Worm (Caenorhabditis elegans): ENCODE measurements around the gene fat-5.

fat-5 gene

ce11 chrV:17724704-17725103 lies at the start of gene fat-5:
Gene fat-5 (plus strand): TSS chrV:17725004.
- TF ChIP-seq somi-1 (GFP tag; optimal IDR thresholded peaks at IDR 0.05) (no peak), him-1 (tag; optimal IDR thresholded peaks at IDR 0.05) (no peak)

ce11 chrV:17676553-17676952 lies 48.3 kb upstream of the fat-5 start, which contains the start of gene str-92:
Gene str-92 (minus strand): TSS chrV:17676653.
- TF ChIP-seq hsf-1 (GFP tag; IDR thresholded peaks at IDR 0.05): no peak
- no peak for TF ChIP-seq Y79H2A.3 (GFP tag; conservative IDR thresholded peaks at IDR 0.05)
- TF ChIP-seq snpc-3.4 (tag; optimal IDR thresholded peaks at IDR 0.05): no peak
- no peak for TF ChIP-seq him-1 (tag; optimal IDR thresholded peaks at IDR 0.05)
- TF ChIP-seq rcor-1 (GFP tag; IDR thresholded peaks at IDR 0.05): no peak
- no peak for TF ChIP-seq Y53F4B.3 (GFP tag; IDR thresholded peaks at IDR 0.05)
- no peak for TF ChIP-seq tlf-1 (GFP tag; optimal IDR thresholded peaks at IDR 0.05)
- no peak for TF ChIP-seq let-526 (GFP tag; IDR thresholded peaks at IDR 0.05)
- TF ChIP-seq ccch-3 (GFP tag; optimal IDR thresholded peaks at IDR 0.05): no peak
- TF ChIP-seq unc-62 (GFP tag; optimal IDR thresholded peaks at IDR 0.05): no peak
- no peak for TF ChIP-seq ets-4 (GFP tag; optimal IDR thresholded peaks at IDR 0.05)
- no peak for TF ChIP-seq ZK185.1 (tag; optimal IDR thresholded peaks at IDR 0.05; ENCODE audit: poor library complexity, severe bottlenecking)
- TF ChIP-seq ceh-40 (GFP tag; IDR thresholded peaks at IDR 0.05): no peak
- TF ChIP-seq die-1 (tag; optimal IDR thresholded peaks at IDR 0.05): no peak
- TF ChIP-seq ama-1 (optimal IDR thresholded peaks at IDR 0.05): no peak
- no peak for TF ChIP-seq ama-1 (GFP tag; optimal IDR thresholded peaks at IDR 0.05)
- no peak for TF ChIP-seq B0261.1 (tag; optimal IDR thresholded peaks at IDR 0.05)
- TF ChIP-seq cebp-1 (GFP tag; IDR thresholded peaks at IDR 0.05): no peak
- no peak for TF ChIP-seq cebp-1 (tag; optimal IDR thresholded peaks at IDR 0.05)
- no peak for TF ChIP-seq egl-18 (GFP tag; IDR thresholded peaks at IDR 0.05)
- no peak for TF ChIP-seq C06A6.2 (GFP tag; conservative IDR thresholded peaks at IDR 0.05)

ce11 chrV:17683290-17683689 lies 41.5 kb upstream of the fat-5 start:
- TF ChIP-seq zfh-2 (GFP tag; conservative IDR thresholded peaks at IDR 0.05) (peak; percentile 74), egrh-3 (GFP tag; IDR thresholded peaks at IDR 0.05) (peak; percentile 59; the same call in 1 of the 2 replicates), let-607 (tag; optimal IDR thresholded peaks at IDR 0.05) (no peak), Y67H2A.10 (GFP tag; conservative IDR thresholded peaks at IDR 0.05) (no peak), B0035.1 (tag; optimal IDR thresholded peaks at IDR 0.05) (no peak), rec-8 (tag; optimal IDR thresholded peaks at IDR 0.05) (no peak), let-526 (GFP tag; IDR thresholded peaks at IDR 0.05) (no peak)

- no peak for TF ChIP-seq ztf-6 (GFP tag; IDR thresholded peaks at IDR 0.05)
Observed at ce11 chrV:17683763-17684162, 41.0 kb upstream of the fat-5 start, which contains the start of gene F59A1.15. Gene F59A1.15 (minus strand): TSS chrV:17683863.

- TF ChIP-seq B0261.1 (tag; optimal IDR thresholded peaks at IDR 0.05): no peak
- TF ChIP-seq nfya-2 (GFP tag; IDR thresholded peaks at IDR 0.05): no peak
- no peak for TF ChIP-seq rpc-1 (optimal IDR thresholded peaks at IDR 0.05)
- no peak for TF ChIP-seq rpc-1 (tag; optimal IDR thresholded peaks at IDR 0.05)
- TF ChIP-seq egl-18 (GFP tag; IDR thresholded peaks at IDR 0.05): no peak
- TF ChIP-seq hrde-1 (tag; optimal IDR thresholded peaks at IDR 0.05; ENCODE audit: borderline replicate concordance): no peak
- no peak for TF ChIP-seq nhr-80 (tag; optimal IDR thresholded peaks at IDR 0.05)
- TF ChIP-seq chd-7 (tag; optimal IDR thresholded peaks at IDR 0.05): no peak
- no peak for TF ChIP-seq ZK185.1 (tag; optimal IDR thresholded peaks at IDR 0.05; ENCODE audit: poor library complexity, severe bottlenecking)
- no peak for TF ChIP-seq F57A8.1 (GFP tag; optimal IDR thresholded peaks at IDR 0.05)
- no peak for TF ChIP-seq let-526 (GFP tag; IDR thresholded peaks at IDR 0.05)
- no peak for TF ChIP-seq mxl-1 (tag; optimal IDR thresholded peaks at IDR 0.05)
- no peak for TF ChIP-seq pha-4 (tag; optimal IDR thresholded peaks at IDR 0.05)
- TF ChIP-seq lin-35 (GFP tag; optimal IDR thresholded peaks at IDR 0.05): no peak
Observed at ce11 chrV:17684857-17685256, 39.9 kb upstream of the fat-5 start, which contains the start of the genes F59A1.16 and F59A1.6. Gene F59A1.16 (minus strand): TSS chrV:17684957. Gene F59A1.6 (plus strand): TSS chrV:17685141.
